Fruit fly (Drosophila melanogaster) whole organism, embryonic: ENCODE data around the gene CG15638.
A peak's percentile ranks its signal among the peaks of the same experiment; 100 is the strongest.

Source experiments
- Ada2b ChIP-seq: fragments of 200-800 bp; sonication (Bioruptor generic); IDR thresholded peaks from 2 replicates; pipeline ENCODE4 v1.3.6; 2022; ENCODE audit warnings: missing biosample characterization, missing genetic modification characterization
- Bdp1 ChIP-seq: fragments of 200-800 bp; sonication (Bioruptor generic); optimal IDR thresholded peaks from 3 replicates; lab custom pipeline; 2016; ENCODE audit warnings: missing biosample characterization, missing genetic modification characterization
- C15 ChIP-seq: fragments of 200-800 bp; sonication (Bioruptor generic); IDR thresholded peaks from 3 replicates; pipeline ENCODE4 v1.3.6; 2022; ENCODE audit warnings: missing biosample characterization, missing genetic modification characterization
- CG10321 ChIP-seq: fragments of 200-800 bp; sonication (Bioruptor generic); IDR thresholded peaks from 2 replicates; pipeline ENCODE4 v1.3.6; 2022; ENCODE audit warnings: missing biosample characterization, missing genetic modification characterization
- CG10543 ChIP-seq: fragments of 200-800 bp; sonication (Bioruptor generic); optimal IDR thresholded peaks from 3 replicates; lab custom pipeline; 2017; ENCODE audit warnings: missing biosample characterization, mild to moderate bottlenecking, missing genetic modification characterization, moderate library complexity
- CG12769 ChIP-seq: fragments of 200-800 bp; sonication (Bioruptor generic); optimal IDR thresholded peaks from 2 replicates; lab custom pipeline; 2019; ENCODE audit warnings: missing biosample characterization, mild to moderate bottlenecking, missing genetic modification characterization, moderate library complexity
- CG12942 ChIP-seq: fragments of 200-800 bp; sonication (Bioruptor generic); optimal IDR thresholded peaks from 3 replicates; lab custom pipeline; 2016; ENCODE audit warnings: missing biosample characterization, missing genetic modification characterization
- CG13424 ChIP-seq: fragments of 200-800 bp; sonication (Bioruptor generic); optimal IDR thresholded peaks from 2 replicates; lab custom pipeline; 2019; ENCODE audit warnings: missing biosample characterization, mild to moderate bottlenecking, missing genetic modification characterization, moderate library complexity
- CG14441 ChIP-seq: fragments of 200-800 bp; sonication (Bioruptor generic); IDR thresholded peaks from 2 replicates; pipeline ENCODE4 v1.3.6; 2022; ENCODE audit warnings: missing biosample characterization, missing genetic modification characterization
- CG14965 ChIP-seq: fragments of 200-800 bp; sonication (Bioruptor generic); optimal IDR thresholded peaks from 2 replicates; lab custom pipeline; 2016; ENCODE audit warnings: missing biosample characterization, missing genetic modification characterization, borderline replicate concordance
- CG1603 ChIP-seq: fragments of 200-800 bp; sonication (Bioruptor generic); optimal IDR thresholded peaks from 2 replicates; lab custom pipeline; 2019; ENCODE audit warnings: missing biosample characterization, mild to moderate bottlenecking, missing genetic modification characterization, moderate library complexity
- CG16813 ChIP-seq: fragments of 200-800 bp; sonication (Bioruptor generic); IDR thresholded peaks from 3 replicates; pipeline ENCODE4 v1.3.6; 2022; ENCODE audit warnings: missing biosample characterization, missing genetic modification characterization; ENCODE audit not compliant: partially characterized antibody
- CG17912 ChIP-seq: fragments of 200-800 bp; sonication (Bioruptor generic); optimal IDR thresholded peaks from 2 replicates; lab custom pipeline; 2018; ENCODE audit warnings: missing biosample characterization, mild to moderate bottlenecking, missing genetic modification characterization
- CG18011 ChIP-seq: fragments of 200-800 bp; sonication (Bioruptor generic); optimal IDR thresholded peaks from 2 replicates; lab custom pipeline; 2017; ENCODE audit warnings: missing biosample characterization, missing genetic modification characterization, mild to moderate bottlenecking, moderate library complexity, missing genotype
- CG18262 ChIP-seq: fragments of 200-800 bp; optimal IDR thresholded peaks from 3 replicates; lab custom pipeline; 2019; ENCODE audit warnings: missing biosample characterization, mild to moderate bottlenecking, missing genetic modification characterization, moderate library complexity
- CG2129 ChIP-seq: fragments of 200-800 bp; sonication (Bioruptor generic); IDR thresholded peaks from 2 replicates; pipeline ENCODE4 v1.3.6; 2022; ENCODE audit warnings: missing biosample characterization, missing genetic modification characterization; ENCODE audit not compliant: partially characterized antibody
- CG30431 ChIP-seq: fragments of 200-800 bp; sonication (Bioruptor generic); optimal IDR thresholded peaks from 2 replicates; lab custom pipeline; 2017; ENCODE audit warnings: missing biosample characterization, missing genetic modification characterization
- CG31224 ChIP-seq: fragments of 200-800 bp; sonication (Bioruptor generic); IDR thresholded peaks from 2 replicates; pipeline ENCODE4 v1.3.6; 2022; ENCODE audit warnings: missing biosample characterization, missing genetic modification characterization
- CG3163 ChIP-seq: fragments of 200-800 bp; sonication (Bioruptor generic); optimal IDR thresholded peaks from 3 replicates; lab custom pipeline; 2016; ENCODE audit warnings: missing biosample characterization, missing genetic modification characterization
- CG4424 ChIP-seq: fragments of 200-800 bp; sonication (Bioruptor generic); optimal IDR thresholded peaks from 3 replicates; lab custom pipeline; 2016; ENCODE audit warnings: missing biosample characterization, missing genetic modification characterization
- CG6254 ChIP-seq: fragments of 200-800 bp; sonication (Bioruptor generic); optimal IDR thresholded peaks from 3 replicates; lab custom pipeline; 2017; ENCODE audit warnings: mild to moderate bottlenecking, missing biosample characterization, missing genetic modification reagents, missing genetic modification characterization
- CG7839 ChIP-seq: fragments of 200-800 bp; sonication (Bioruptor generic); optimal IDR thresholded peaks from 3 replicates; lab custom pipeline; 2018; ENCODE audit warnings: missing biosample characterization, mild to moderate bottlenecking, missing genetic modification characterization, moderate library complexity
- CG8089 ChIP-seq: fragments of 200-800 bp; sonication (Bioruptor generic); optimal IDR thresholded peaks from 3 replicates; lab custom pipeline; 2016; ENCODE audit warnings: missing biosample characterization, missing genetic modification characterization
- CG8478 ChIP-seq: fragments of >200 bp; optimal IDR thresholded peaks from 2 replicates; lab custom pipeline; 2018
- CrebB ChIP-seq: fragments of 200-800 bp; sonication (Bioruptor generic); optimal IDR thresholded peaks from 3 replicates; lab custom pipeline; 2018; ENCODE audit warnings: missing biosample characterization, mild to moderate bottlenecking, missing genetic modification characterization
- Dek ChIP-seq: fragments of 200-800 bp; sonication (Bioruptor generic); optimal IDR thresholded peaks from 3 replicates; lab custom pipeline; 2019; ENCODE audit warnings: missing biosample characterization, mild to moderate bottlenecking, missing genetic modification characterization, moderate library complexity
- Elba2 ChIP-seq: fragments of 200-800 bp; sonication (Bioruptor generic); optimal IDR thresholded peaks from 3 replicates; lab custom pipeline; 2016; ENCODE audit warnings: missing biosample characterization, missing genetic modification characterization
- MESR4 ChIP-seq: fragments of 200-800 bp; sonication (Bioruptor generic); optimal IDR thresholded peaks from 2 replicates; lab custom pipeline; 2018; ENCODE audit warnings: missing biosample characterization, mild to moderate bottlenecking, missing genetic modification characterization, moderate library complexity
- Max ChIP-seq: fragments of 200-800 bp; sonication (Bioruptor generic); optimal IDR thresholded peaks from 2 replicates; lab custom pipeline; 2016; ENCODE audit warnings: missing biosample characterization, mild to moderate bottlenecking, missing genetic modification characterization
- Ptx1 ChIP-seq: fragments of 200-800 bp; sonication (Bioruptor generic); IDR thresholded peaks from 2 replicates; pipeline ENCODE4 v1.3.6; 2022; ENCODE audit warnings: missing biosample characterization, missing genetic modification characterization
- Rx ChIP-seq: fragments of 200-800 bp; sonication (Bioruptor generic); IDR thresholded peaks from 2 replicates; pipeline ENCODE4 v1.3.6; 2022; ENCODE audit warnings: missing biosample characterization, missing genetic modification characterization
- Scr ChIP-seq: fragments of 200-800 bp; sonication (Bioruptor generic); IDR thresholded peaks from 2 replicates; pipeline ENCODE4 v1.3.6; 2022; ENCODE audit warnings: missing biosample characterization, missing genetic modification characterization; ENCODE audit not compliant: partially characterized antibody
- Sry-δ ChIP-seq: fragments of 200-800 bp; sonication (Bioruptor generic); optimal IDR thresholded peaks from 2 replicates; lab custom pipeline; 2016; ENCODE audit warnings: missing biosample characterization, missing genetic modification characterization
- Ssrp ChIP-seq: fragments of 200-800 bp; sonication (Bioruptor generic); optimal IDR thresholded peaks from 2 replicates; lab custom pipeline; 2018; ENCODE audit warnings: missing biosample characterization, mild to moderate bottlenecking, missing genetic modification characterization, moderate library complexity
- aop ChIP-seq: fragments of 200-800 bp; sonication (Bioruptor generic); IDR thresholded peaks from 2 replicates; pipeline ENCODE4 v1.3.6; 2022; ENCODE audit warnings: missing biosample characterization, missing genetic modification characterization
- ara ChIP-seq: fragments of 200-800 bp; sonication (Bioruptor generic); IDR thresholded peaks from 2 replicates; pipeline ENCODE4 v1.3.6; 2022; ENCODE audit warnings: missing biosample characterization, missing genetic modification characterization
- btn ChIP-seq: fragments of 200-800 bp; sonication (Bioruptor generic); optimal IDR thresholded peaks from 2 replicates; lab custom pipeline; 2016; ENCODE audit warnings: missing biosample characterization, missing genetic modification characterization
- croc ChIP-seq: fragments of 200-800 bp; sonication (Bioruptor generic); conservative IDR thresholded peaks from 3 replicates; pipeline ENCODE4 v1.3.6; 2022; ENCODE audit warnings: missing biosample characterization, missing genetic modification characterization
- dati ChIP-seq: fragments of 200-800 bp; sonication (Bioruptor generic); IDR thresholded peaks from 2 replicates; pipeline ENCODE4 v1.3.6; 2022; ENCODE audit warnings: missing biosample characterization, missing genetic modification characterization
- gro ChIP-seq: fragments of 200-800 bp; sonication (Bioruptor generic); optimal IDR thresholded peaks from 2 replicates; lab custom pipeline; 2016; ENCODE audit warnings: missing biosample characterization, missing genetic modification characterization
- gsb ChIP-seq: fragments of 200-800 bp; sonication (Bioruptor generic); IDR thresholded peaks from 2 replicates; pipeline ENCODE4 v1.3.6; 2022; ENCODE audit warnings: missing biosample characterization, missing genetic modification characterization
- gsb-n ChIP-seq: fragments of 200-800 bp; sonication (Bioruptor generic); optimal IDR thresholded peaks from 3 replicates; lab custom pipeline; 2018; ENCODE audit warnings: missing biosample characterization, mild to moderate bottlenecking, missing genetic modification characterization
- hth ChIP-seq: fragments of >200 bp; optimal IDR thresholded peaks from 2 replicates; lab custom pipeline; 2017; ENCODE audit warnings: inconsistent platforms
- nerfin-2 ChIP-seq: fragments of 200-800 bp; sonication (Bioruptor generic); IDR thresholded peaks from 2 replicates; pipeline ENCODE4 v1.3.6; 2022; ENCODE audit warnings: missing biosample characterization, missing genetic modification characterization; ENCODE audit not compliant: partially characterized antibody
- odd ChIP-seq: fragments of 200-800 bp; sonication (Bioruptor generic); optimal IDR thresholded peaks from 2 replicates; lab custom pipeline; 2017; ENCODE audit warnings: missing biosample characterization, mild to moderate bottlenecking, missing genetic modification characterization
- peb ChIP-seq: fragments of 200-800 bp; sonication (Bioruptor generic); IDR thresholded peaks from 2 replicates; pipeline ENCODE4 v1.3.6; 2022; ENCODE audit warnings: missing biosample characterization, missing genetic modification characterization
- pros ChIP-seq: fragments of 200-800 bp; sonication (Bioruptor generic); optimal IDR thresholded peaks from 3 replicates; lab custom pipeline; 2019; ENCODE audit warnings: missing biosample characterization, mild to moderate bottlenecking, missing genetic modification characterization, moderate library complexity
- salm ChIP-seq: fragments of 200-800 bp; sonication (Bioruptor generic); optimal IDR thresholded peaks from 2 replicates; lab custom pipeline; 2018; ENCODE audit warnings: missing biosample characterization, mild to moderate bottlenecking, missing genetic modification characterization
- sna ChIP-seq: fragments of 200-800 bp; sonication (Bioruptor generic); IDR thresholded peaks from 2 replicates; pipeline ENCODE4 v1.3.6; 2022; ENCODE audit warnings: missing biosample characterization, missing genetic modification characterization; ENCODE audit not compliant: partially characterized antibody
- wor ChIP-seq: fragments of 200-800 bp; sonication (Bioruptor generic); IDR thresholded peaks from 2 replicates; pipeline ENCODE4 v1.3.6; 2022; ENCODE audit warnings: missing biosample characterization, missing genetic modification characterization
- zfh1 ChIP-seq: fragments of 200-800 bp; sonication (Bioruptor generic); IDR thresholded peaks from 3 replicates; pipeline ENCODE4 v1.3.6; 2022; ENCODE audit warnings: missing biosample characterization, missing genetic modification characterization

Gene CG15638

dm6 chr2L:13549973-13550458 lies 14.4 kb upstream of the CG15638 start, which contains the start of gene kuz (continued):
- TF ChIP-seq gro = peak; percentile 13
- peak; percentile 16; the same call in 1 of the 2 replicates for TF ChIP-seq Ptx1 (GFP tag; lab: Robert Waterston, UW)
- no peak for TF ChIP-seq CG14965
- TF ChIP-seq Scr = peak; percentile 56
- no peak for TF ChIP-seq CG4424 (GFP tag; lab: Kevin White, UChicago)
- no peak for TF ChIP-seq hth (lab: Kevin White, UChicago)
- TF ChIP-seq CG1603 (tag; lab: Kevin White, UChicago) = peak; percentile 65
- TF ChIP-seq gsb (GFP tag; lab: Robert Waterston, UW) = no peak
- peak; percentile 15 for TF ChIP-seq Max
- peak; percentile 47 for TF ChIP-seq CG17912
- peak; percentile 41; the same call in 1 of the 3 replicates for TF ChIP-seq zfh1 (GFP tag; lab: Robert Waterston, UW)
- TF ChIP-seq CG7839 (tag; lab: Kevin White, UChicago) = peak; percentile 24
- TF ChIP-seq CG6254 (GFP tag; lab: Kevin White, UChicago) = peak; percentile 4
- peak; percentile 16; the same call in 1 of the 2 replicates for TF ChIP-seq peb (GFP tag; lab: Robert Waterston, UW)
- no peak for TF ChIP-seq salm (tag; lab: Kevin White, UChicago)
- TF ChIP-seq gsb-n (tag; lab: Kevin White, UChicago) = peak; percentile 2
- no peak for TF ChIP-seq CG30431 (GFP tag; lab: Kevin White, UChicago)
- TF ChIP-seq btn (GFP tag; lab: Kevin White, UChicago) = no peak
- TF ChIP-seq sna (GFP tag; lab: Robert Waterston, UW) = peak; percentile 61
- no peak for TF ChIP-seq CG8478
- no peak for TF ChIP-seq Ssrp (tag; lab: Kevin White, UChicago)
- peak; percentile 53 for TF ChIP-seq Sry-δ (GFP tag; lab: Kevin White, UChicago)
- TF ChIP-seq nerfin-2 (GFP tag; lab: Robert Waterston, UW) = peak; percentile 44; the same call in 1 of the 2 replicates
- peak; percentile 58 for TF ChIP-seq MESR4
- TF ChIP-seq croc (GFP tag; lab: Robert Waterston, UW) = no peak
- no peak for TF ChIP-seq ara (GFP tag; lab: Robert Waterston, UW)
- peak; percentile 21 for TF ChIP-seq odd (GFP tag; lab: Kevin White, UChicago)
- TF ChIP-seq pros (GFP tag; lab: Kevin White, UChicago) = peak; percentile 58
- TF ChIP-seq Ada2b = no peak
- TF ChIP-seq CG12769 (tag; lab: Kevin White, UChicago) = peak; percentile 54
- peak; percentile 72 for TF ChIP-seq Dek (tag; lab: Kevin White, UChicago)
- no peak for TF ChIP-seq Bdp1
- no peak for TF ChIP-seq CG10321
- peak; percentile 43 for TF ChIP-seq CG18262 (tag; lab: Kevin White, UChicago)
- TF ChIP-seq CG13424 (tag; lab: Kevin White, UChicago) = peak; percentile 30
- TF ChIP-seq Rx (GFP tag; lab: Robert Waterston, UW) = no peak
- TF ChIP-seq dati (GFP tag; lab: Robert Waterston, UW) = no peak
- TF ChIP-seq CG16813 = 0 out of 3 replicates have a peak, but pooled peaks have one; percentile 21
- TF ChIP-seq Elba2 (GFP tag; lab: Kevin White, UChicago) = no peak
- TF ChIP-seq C15 (GFP tag; lab: Robert Waterston, UW) = no peak
- TF ChIP-seq CG31224 (GFP tag; lab: Robert Waterston, UW) = no peak
- peak; percentile 31 for TF ChIP-seq CG10543 (GFP tag; lab: Kevin White, UChicago)
- TF ChIP-seq CrebB (tag; lab: Kevin White, UChicago) = peak; percentile 55
- TF ChIP-seq CG18011 (GFP tag; lab: Kevin White, UChicago) = no peak
- no peak; the same call in 1 of the 2 replicates for TF ChIP-seq aop (GFP tag; lab: Robert Waterston, UW)
- TF ChIP-seq CG12942 (GFP tag; lab: Kevin White, UChicago) = no peak
- peak; percentile 41 for TF ChIP-seq CG3163 (GFP tag; lab: Kevin White, UChicago)
- no peak; the same call in 1 of the 2 replicates for TF ChIP-seq CG14441 (GFP tag; lab: Robert Waterston, UW)
- peak; percentile 15; the same call in 1 of the 2 replicates for TF ChIP-seq CG2129 (GFP tag; lab: Robert Waterston, UW)
- TF ChIP-seq wor (GFP tag; lab: Robert Waterston, UW) = no peak
- peak; percentile 14 for TF ChIP-seq CG8089 (GFP tag; lab: Kevin White, UChicago)
